Worm (Caenorhabditis elegans) whole organism, L1 larva: ENCODE measurements around the gene K10D11.7.

Experiments
- C04F5.9 ChIP-seq: sonication (generic microtip); optimal IDR thresholded peaks from 2 replicates; lab custom pipeline; 2016; ENCODE audit warnings: missing genetic modification characterization, missing compliant biosample characterization
- F16B12.6 ChIP-seq: fragments of 150-350 bp; optimal IDR thresholded peaks from 2 replicates; lab custom pipeline; 2014; ENCODE audit warnings: missing biosample characterization, missing genetic modification characterization
- ama-1 ChIP-seq: fragments of 150-350 bp; optimal IDR thresholded peaks from 2 replicates; lab custom pipeline; 2014
- blmp-1 ChIP-seq: fragments of 150-350 bp; optimal IDR thresholded peaks from 2 replicates; lab custom pipeline; 2014; ENCODE audit warnings: missing biosample characterization, missing genetic modification characterization
- ceh-63 ChIP-seq: fragments of 200-800 bp; sonication (Bioruptor generic); optimal IDR thresholded peaks from 2 replicates; lab custom pipeline; 2018; ENCODE audit warnings: mild to moderate bottlenecking, missing genetic modification characterization, missing compliant biosample characterization
- ceh-82 ChIP-seq, 3 experiments: fragments of 150-350 bp in 1 of 3; sonication (generic microtip) in 2 of 3; optimal IDR thresholded peaks; 2 replicates each; lab custom pipeline; 2014 to 2017; ENCODE audit warnings: missing biosample characterization in 3 of 3, missing genetic modification characterization in 3 of 3
- ces-1 ChIP-seq: fragments of 150-350 bp; optimal IDR thresholded peaks from 2 replicates; lab custom pipeline; 2014; ENCODE audit warnings: missing biosample characterization, missing genetic modification reagents, missing genetic modification characterization
- dsc-1 ChIP-seq: sonication (generic microtip); optimal IDR thresholded peaks from 2 replicates; lab custom pipeline; 2016; ENCODE audit warnings: mild to moderate bottlenecking, missing genetic modification characterization, missing compliant biosample characterization
- efl-1 ChIP-seq, 4 experiments: fragments of 150-350 bp; optimal IDR thresholded peaks in 3 of 4; peaks in 1 of 4; 1 replicate in 1 of 4; 2 replicates in 3 of 4; lab custom pipeline; 2014; ENCODE audit warnings: missing biosample characterization in 2 of 4, missing genetic modification characterization in 2 of 4, missing genetic modification reagents in 2 of 4
- egl-13 ChIP-seq: sonication (generic microtip); optimal IDR thresholded peaks from 2 replicates; lab custom pipeline; 2016; ENCODE audit warnings: missing genotype, missing genetic modification reagents, missing genetic modification characterization, missing compliant biosample characterization
- ets-5 ChIP-seq: fragments of 200-800 bp; sonication (Bioruptor generic); IDR thresholded peaks from 2 replicates; pipeline ENCODE4 v1.3.6; 2022; ENCODE audit warnings: missing genetic modification characterization, missing compliant biosample characterization
- fkh-10 ChIP-seq: sonication (generic microtip); optimal IDR thresholded peaks from 2 replicates; lab custom pipeline; 2017; ENCODE audit warnings: missing biosample characterization, missing genetic modification reagents, missing genetic modification characterization
- fkh-8 ChIP-seq: sonication (generic microtip); optimal IDR thresholded peaks from 2 replicates; lab custom pipeline; 2016; ENCODE audit warnings: mild to moderate bottlenecking, missing genetic modification characterization, missing compliant biosample characterization
- hlh-17 ChIP-seq: fragments of 200-800 bp; sonication (Bioruptor generic); optimal IDR thresholded peaks from 2 replicates; lab custom pipeline; 2018; ENCODE audit warnings: missing genetic modification characterization, mild to moderate bottlenecking, missing compliant biosample characterization, moderate library complexity, borderline replicate concordance
- irx-1 ChIP-seq: sonication (generic microtip); optimal IDR thresholded peaks from 2 replicates; lab custom pipeline; 2016; ENCODE audit warnings: missing genetic modification characterization, missing compliant biosample characterization
- jun-1 ChIP-seq: fragments of 150-350 bp; optimal IDR thresholded peaks from 2 replicates; lab custom pipeline; 2014; ENCODE audit warnings: missing biosample characterization, missing genetic modification reagents, missing genetic modification characterization
- lin-13 ChIP-seq: fragments of 150-350 bp; optimal IDR thresholded peaks from 2 replicates; lab custom pipeline; 2014; ENCODE audit warnings: missing biosample characterization, missing genetic modification reagents, missing genetic modification characterization
- lin-14 ChIP-seq: fragments of 200-800 bp; sonication (Bioruptor generic); optimal IDR thresholded peaks from 2 replicates; lab custom pipeline; 2018; ENCODE audit warnings: mild to moderate bottlenecking, missing genetic modification characterization, moderate library complexity, missing compliant biosample characterization
- lin-15B ChIP-seq: fragments of 150-350 bp; sonication (generic microtip); optimal IDR thresholded peaks from 3 replicates; lab custom pipeline; 2014; ENCODE audit warnings: missing biosample characterization, missing genetic modification characterization
- lin-35 ChIP-seq, 2 experiments: fragments of 150-350 bp; optimal IDR thresholded peaks; 2 replicates each; lab custom pipeline; 2014; ENCODE audit warnings: missing biosample characterization in 2 of 2, missing genetic modification characterization in 2 of 2, missing genetic modification reagents in 2 of 2
- lsy-2 ChIP-seq, 2 experiments: fragments of 150-350 bp; optimal IDR thresholded peaks; 2 replicates each; lab custom pipeline; 2014; ENCODE audit warnings: missing biosample characterization in 2 of 2, missing genetic modification characterization in 2 of 2
- mab-9 ChIP-seq: fragments of 200-800 bp; sonication (Bioruptor generic); IDR thresholded peaks from 2 replicates; pipeline ENCODE4 v1.3.6; 2022; ENCODE audit warnings: missing genetic modification reagents, missing genetic modification characterization, missing compliant biosample characterization
- mdl-1 ChIP-seq, 2 experiments: fragments of 150-350 bp; optimal IDR thresholded peaks; 2 replicates each; lab custom pipeline; 2014 to 2017; ENCODE audit warnings: missing biosample characterization in 2 of 2, missing genetic modification characterization in 2 of 2, inconsistent platforms in 1 of 2
- mef-2 ChIP-seq: fragments of 150-350 bp; optimal IDR thresholded peaks from 2 replicates; lab custom pipeline; 2014; ENCODE audit warnings: missing biosample characterization, missing genetic modification characterization
- mep-1 ChIP-seq: fragments of 150-350 bp; optimal IDR thresholded peaks from 2 replicates; lab custom pipeline; 2014; ENCODE audit warnings: missing biosample characterization, missing genetic modification characterization
- nhr-11 ChIP-seq: fragments of 150-350 bp; optimal IDR thresholded peaks from 2 replicates; lab custom pipeline; 2014; ENCODE audit warnings: missing biosample characterization, missing genetic modification characterization
- nhr-20 ChIP-seq: sonication (generic microtip); optimal IDR thresholded peaks from 2 replicates; lab custom pipeline; 2016; ENCODE audit warnings: mild to moderate bottlenecking, missing genetic modification characterization, missing compliant biosample characterization
- nhr-237 ChIP-seq: fragments of 150-350 bp; optimal IDR thresholded peaks from 2 replicates; lab custom pipeline; 2014; ENCODE audit warnings: missing biosample characterization, missing genetic modification characterization
- nhr-47 ChIP-seq: sonication (generic microtip); optimal IDR thresholded peaks from 2 replicates; lab custom pipeline; 2016; ENCODE audit warnings: mild to moderate bottlenecking, missing genetic modification characterization, moderate library complexity, missing compliant biosample characterization
- nhr-71 ChIP-seq: sonication (generic microtip); optimal IDR thresholded peaks from 2 replicates; lab custom pipeline; 2016; ENCODE audit warnings: mild to moderate bottlenecking, missing genetic modification characterization, moderate library complexity, missing compliant biosample characterization
- nhr-77 ChIP-seq: fragments of 150-350 bp; optimal IDR thresholded peaks from 2 replicates; lab custom pipeline; 2014; ENCODE audit warnings: missing biosample characterization, missing genetic modification characterization
- nhr-84 ChIP-seq: sonication (generic microtip); optimal IDR thresholded peaks from 2 replicates; lab custom pipeline; 2017; ENCODE audit warnings: missing biosample characterization, missing genetic modification characterization
- nhr-85 ChIP-seq: sonication (generic microtip); peaks from one replicate; lab custom pipeline; 2016; ENCODE audit warnings: missing genetic modification characterization, inconsistent platforms, missing compliant biosample characterization
- pax-3 ChIP-seq: fragments of 200-800 bp; sonication (Bioruptor generic); optimal IDR thresholded peaks from 2 replicates; lab custom pipeline; 2018; ENCODE audit warnings: mild to moderate bottlenecking, missing genetic modification characterization, moderate library complexity, missing compliant biosample characterization
- pqm-1 ChIP-seq: sonication (generic microtip); optimal IDR thresholded peaks from 3 replicates; lab custom pipeline; 2017; ENCODE audit warnings: missing biosample characterization, missing genetic modification characterization
- rnt-1 ChIP-seq: sonication (generic microtip); optimal IDR thresholded peaks from 2 replicates; lab custom pipeline; 2016; ENCODE audit warnings: mild to moderate bottlenecking, missing genetic modification characterization, moderate library complexity, missing compliant biosample characterization
- snu-23 ChIP-seq: sonication (generic microtip); optimal IDR thresholded peaks from 2 replicates; lab custom pipeline; 2016; ENCODE audit warnings: missing genetic modification characterization, missing compliant biosample characterization
- sptf-1 ChIP-seq: fragments of 150-350 bp; optimal IDR thresholded peaks from 2 replicates; lab custom pipeline; 2014; ENCODE audit warnings: missing biosample characterization, missing genetic modification characterization
- swsn-7 ChIP-seq: sonication (generic microtip); optimal IDR thresholded peaks from 2 replicates; lab custom pipeline; 2016; ENCODE audit warnings: missing genetic modification characterization, missing compliant biosample characterization
- unc-130 ChIP-seq: fragments of 150-350 bp; optimal IDR thresholded peaks from 2 replicates; lab custom pipeline; 2017; ENCODE audit warnings: missing biosample characterization, missing genetic modification characterization, inconsistent platforms
- unc-62 ChIP-seq: fragments of 150-350 bp; optimal IDR thresholded peaks from 2 replicates; lab custom pipeline; 2014; ENCODE audit warnings: missing biosample characterization, missing genetic modification reagents, missing genetic modification characterization
- xbp-1 ChIP-seq: sonication (generic microtip); optimal IDR thresholded peaks from 2 replicates; lab custom pipeline; 2016; ENCODE audit warnings: missing genetic modification characterization, missing compliant biosample characterization
- ztf-4 ChIP-seq: fragments of 150-350 bp; optimal IDR thresholded peaks from 2 replicates; lab custom pipeline; 2014; ENCODE audit warnings: missing biosample characterization, missing genetic modification characterization

Gene K10D11.7

DNA sequence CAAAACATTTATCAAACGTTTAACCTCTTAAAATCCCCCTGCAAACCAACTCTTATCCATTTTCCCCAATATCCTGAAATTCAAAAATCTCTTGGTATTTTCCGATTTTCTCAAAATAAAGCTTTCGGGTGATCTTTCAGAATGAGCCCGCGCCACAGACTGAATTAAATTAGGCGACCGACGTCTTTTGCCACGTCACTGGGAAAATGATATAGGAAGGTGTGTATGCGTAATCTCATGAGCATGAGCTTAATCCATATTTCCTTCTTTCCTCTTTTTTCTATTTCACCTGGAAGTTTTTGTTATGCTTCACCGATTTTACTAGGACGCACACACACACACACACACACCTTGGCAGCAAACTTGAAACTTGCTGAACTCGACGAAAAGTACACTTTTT is 25.2 kb upstream of the K10D11.7 start:
- TF ChIP-seq sptf-1 (tag; lab: Kevin White, UChicago) = no peak
- no peak for TF ChIP-seq ama-1 (lab: Kevin White, UChicago)
- TF ChIP-seq dsc-1 = peak; percentile 74
- no peak for TF ChIP-seq nhr-84 (tag; lab: Kevin White, UChicago)
- TF ChIP-seq pax-3 (tag; lab: Kevin White, UChicago) = peak; percentile 25
- TF ChIP-seq ceh-82 (tag; optimal IDR thresholded peaks at IDR 0.05; lab: Kevin White, UChicago) = no peak
- TF ChIP-seq fkh-8 = peak; percentile 75
- TF ChIP-seq nhr-71 (tag; lab: Kevin White, UChicago) = peak; percentile 6
- TF ChIP-seq nhr-47 (tag; lab: Kevin White, UChicago) = peak; percentile 40
- TF ChIP-seq nhr-77 = no peak
- peak; percentile 29 for TF ChIP-seq egl-13

DNA sequence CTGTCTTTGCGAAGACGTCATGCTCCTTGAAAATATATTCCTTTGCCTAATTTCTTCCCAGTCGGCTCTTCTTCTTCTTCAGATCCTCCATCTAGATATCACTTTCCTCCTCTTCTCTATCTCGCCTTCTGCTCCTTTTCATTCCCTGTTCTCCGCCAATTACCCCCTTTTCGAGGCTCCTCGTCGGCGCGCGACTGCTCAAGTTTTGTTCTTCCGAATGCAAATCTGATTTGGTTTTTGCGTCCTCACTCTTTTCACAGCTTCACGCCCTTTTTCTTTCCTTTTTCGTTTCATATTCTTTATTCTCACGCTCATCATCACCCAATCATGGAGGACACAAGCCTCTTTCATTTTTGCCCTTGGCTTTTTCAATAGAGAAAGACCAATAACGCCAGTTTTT is 21.0 kb upstream of the K10D11.7 start:
- TF ChIP-seq nhr-85 (tag; lab: Kevin White, UChicago) = no peak
- TF ChIP-seq fkh-10 = peak; percentile 83
- TF ChIP-seq ces-1 (GFP tag; lab: Kevin White, UChicago) = peak; percentile 5
- TF ChIP-seq lin-14 (GFP tag; lab: Kevin White, UChicago) = peak; percentile 74
- TF ChIP-seq irx-1 = no peak
- TF ChIP-seq blmp-1 (tag; lab: Kevin White, UChicago) = no peak
- no peak for TF ChIP-seq egl-13
- TF ChIP-seq unc-62 (GFP tag; lab: Kevin White, UChicago) = no peak
- TF ChIP-seq efl-1 (optimal IDR thresholded peaks at IDR 0.05; lab: Kevin White, UChicago) = no peak
- peak in 1 of 2 experiments; percentile 85 for TF ChIP-seq efl-1 (GFP tag; optimal IDR thresholded peaks at IDR 0.05 in 1 of 2; lab: Kevin White, UChicago)

DNA sequence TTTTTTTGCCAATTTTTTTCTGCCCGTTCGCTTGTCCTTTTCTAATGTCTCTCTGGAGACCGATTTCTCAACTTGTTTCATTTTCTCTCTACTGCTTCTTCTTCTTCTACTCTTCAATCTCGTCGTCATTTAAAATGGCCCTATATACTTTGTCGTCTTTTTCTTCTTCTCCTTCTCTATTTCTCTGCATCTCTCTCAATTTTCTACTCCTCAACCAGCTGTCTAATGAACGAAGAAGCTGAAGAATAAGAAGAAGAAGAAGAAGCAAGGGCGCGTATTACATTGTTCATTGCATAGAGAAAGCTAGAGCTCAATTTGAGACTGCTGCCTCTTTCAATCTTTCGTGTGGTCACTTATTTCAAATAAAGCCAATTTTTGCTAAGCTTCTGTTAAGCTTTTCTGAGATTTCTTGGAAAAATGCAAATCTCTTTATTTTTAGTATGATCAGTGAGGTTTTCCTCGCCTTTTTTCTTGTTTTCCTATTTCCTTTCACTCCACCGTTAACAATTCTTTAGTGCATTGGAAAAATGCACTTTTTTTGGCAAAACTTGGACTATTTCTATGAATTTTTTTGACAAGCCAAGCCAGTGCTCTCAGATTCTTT is 20.1 kb upstream of the K10D11.7 start:
- no peak for TF ChIP-seq lin-35 (GFP tag; optimal IDR thresholded peaks at IDR 0.05; lab: Kevin White, UChicago)
- TF ChIP-seq snu-23 (GFP tag; lab: Kevin White, UChicago) = peak; percentile 31
- TF ChIP-seq swsn-7 (tag; lab: Kevin White, UChicago) = peak; percentile 15
- TF ChIP-seq xbp-1 (tag; lab: Kevin White, UChicago) = no peak
- TF ChIP-seq dsc-1 = peak; percentile 89
- no peak for TF ChIP-seq F16B12.6 (tag; lab: Kevin White, UChicago)
- TF ChIP-seq mep-1 (tag; lab: Kevin White, UChicago) = peak; percentile 27
- no peak for TF ChIP-seq jun-1 (tag; lab: Kevin White, UChicago)
- no peak for TF ChIP-seq mdl-1 (tag; optimal IDR thresholded peaks at IDR 0.05; lab: Kevin White, UChicago)
- TF ChIP-seq mab-9 (GFP tag; lab: Robert Waterston, UW) = no peak
- TF ChIP-seq nhr-237 = no peak
- TF ChIP-seq nhr-71 (tag; lab: Kevin White, UChicago) = peak; percentile 37
- TF ChIP-seq nhr-47 (tag; lab: Kevin White, UChicago) = peak; percentile 43
- no peak for TF ChIP-seq C04F5.9 (tag; lab: Kevin White, UChicago)
- peak; percentile 30 for TF ChIP-seq rnt-1
- no peak for TF ChIP-seq nhr-20
- TF ChIP-seq nhr-11 (tag; lab: Kevin White, UChicago) = no peak
- peak in 1 of 2 experiments; percentile 35 for TF ChIP-seq lsy-2 (tag; optimal IDR thresholded peaks at IDR 0.05; lab: Kevin White, UChicago)
- no peak for TF ChIP-seq lin-13 (GFP tag; lab: Kevin White, UChicago)
- TF ChIP-seq fkh-8 = peak; percentile 53
- TF ChIP-seq ztf-4 (tag; lab: Kevin White, UChicago) = no peak
- TF ChIP-seq pax-3 (tag; lab: Kevin White, UChicago) = peak; percentile 28
- no peak for TF ChIP-seq ets-5 (GFP tag; lab: Robert Waterston, UW)
- TF ChIP-seq pqm-1 = no peak
- TF ChIP-seq unc-130 (tag; lab: Kevin White, UChicago) = no peak
- peak; percentile 24 to 29 for TF ChIP-seq efl-1 (optimal IDR thresholded peaks at IDR 0.05; lab: Kevin White, UChicago)
- TF ChIP-seq efl-1 (GFP tag; optimal IDR thresholded peaks at IDR 0.05 in 1 of 2; lab: Kevin White, UChicago) = no peak
- TF ChIP-seq lin-14 (GFP tag; lab: Kevin White, UChicago) = peak; percentile 87
- no peak for TF ChIP-seq hlh-17 (GFP tag; lab: Kevin White, UChicago)
- TF ChIP-seq ceh-63 = no peak
- TF ChIP-seq fkh-10 = peak; percentile 11
- TF ChIP-seq mef-2 (tag; lab: Kevin White, UChicago) = no peak
- TF ChIP-seq nhr-85 (tag; lab: Kevin White, UChicago) = no peak
- TF ChIP-seq lin-15B (tag; lab: Kevin White, UChicago) = no peak
- TF ChIP-seq ceh-82 (tag; optimal IDR thresholded peaks at IDR 0.05; lab: Kevin White, UChicago) = peak in 1 of 3 experiments; percentile 11
- no peak for TF ChIP-seq sptf-1 (tag; lab: Kevin White, UChicago)
- no peak for TF ChIP-seq nhr-77
